Worm (Caenorhabditis elegans): Measurements from ENCODE around the gene K12H4.3.

DNA sequence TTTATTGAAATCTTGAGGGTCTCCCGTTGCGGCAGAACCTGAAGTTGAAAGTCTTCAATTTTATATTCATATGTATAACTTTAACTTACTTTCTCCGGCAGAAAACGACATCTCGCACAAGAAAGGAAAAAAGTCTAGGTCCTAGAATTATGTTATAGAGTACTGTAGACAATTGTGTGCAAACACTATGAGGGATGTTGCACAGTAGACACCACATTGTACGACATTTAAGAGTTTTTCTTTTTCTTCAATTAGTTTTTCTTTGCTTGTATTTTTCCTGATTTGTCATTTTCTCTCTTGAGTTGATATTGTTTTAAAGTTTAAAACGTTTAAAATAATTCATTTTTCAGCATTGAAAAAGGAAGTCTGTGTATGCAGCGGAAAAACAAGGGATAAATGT lies 39.5 kb downstream of the K12H4.3 start, which contains the start of the genes K06H7.7 and grp-1:
- TF ChIP-seq unc-62 (GFP tag; optimal IDR thresholded peaks at IDR 0.05) (no peak), F55B11.4 (tag; optimal IDR thresholded peaks at IDR 0.05; ENCODE audit: borderline replicate concordance, insufficient read depth) (no peak), dpl-1 (GFP tag; optimal IDR thresholded peaks at IDR 0.05) (no peak), lin-35 (GFP tag; optimal IDR thresholded peaks at IDR 0.05) (no peak), repo-1 (tag; optimal IDR thresholded peaks at IDR 0.05) (no peak), ztf-18 (tag; optimal IDR thresholded peaks at IDR 0.05) (no peak), B0261.1 (tag; optimal IDR thresholded peaks at IDR 0.05) (no peak), lin-54 (GFP tag; optimal IDR thresholded peaks at IDR 0.05) (no peak), ama-1 (optimal IDR thresholded peaks at IDR 0.05) (no peak), ama-1 (GFP tag; optimal IDR thresholded peaks at IDR 0.05) (no peak)
